Worm (Caenorhabditis elegans): ENCODE measurements around the gene srh-61.

The srh-61 gene

ce11 chrII:12527947-12528346 lies 11.7 kb upstream of the srh-61 start, which contains the start of gene srx-119:
Gene srx-119 (plus strand): TSS chrII:12528247.
- no peak for TF ChIP-seq hlh-4 (tag; optimal IDR thresholded peaks at IDR 0.05)
- no peak for TF ChIP-seq nhr-237 (tag; optimal IDR thresholded peaks at IDR 0.05)
- no peak for TF ChIP-seq aha-1 (tag; optimal IDR thresholded peaks at IDR 0.05)
- TF ChIP-seq lin-13 (GFP tag; optimal IDR thresholded peaks at IDR 0.05), result no peak
- no peak for TF ChIP-seq fkh-10 (GFP tag; optimal IDR thresholded peaks at IDR 0.05)
- TF ChIP-seq lsy-2 (tag; optimal IDR thresholded peaks at IDR 0.05), result no peak
- TF ChIP-seq lin-39 (tag; optimal IDR thresholded peaks at IDR 0.05), result no peak
- TF ChIP-seq efl-3 (GFP tag; optimal IDR thresholded peaks at IDR 0.05), result no peak
- TF ChIP-seq dpl-1 (GFP tag; optimal IDR thresholded peaks at IDR 0.05), result no peak
- no peak for TF ChIP-seq tlp-1 (tag; optimal IDR thresholded peaks at IDR 0.05)
- TF ChIP-seq pqm-1 (tag; optimal IDR thresholded peaks at IDR 0.05), result no peak
- no peak for TF ChIP-seq mep-1 (tag; optimal IDR thresholded peaks at IDR 0.05)

ce11 chrII:12525526-12525925 lies 9.3 kb upstream of the srh-61 start, which contains the start of gene srx-118:
Gene srx-118 (plus strand): TSS chrII:12525826.
- TF ChIP-seq Y116A8C.19 (tag; optimal IDR thresholded peaks at IDR 0.05; ENCODE audit: borderline replicate concordance), result no peak
- TF ChIP-seq zip-4 (GFP tag; optimal IDR thresholded peaks at IDR 0.05), result no peak
- TF ChIP-seq lin-35 (GFP tag; optimal IDR thresholded peaks at IDR 0.05), result no peak
- TF ChIP-seq pag-3 (tag; optimal IDR thresholded peaks at IDR 0.05; ENCODE audit: borderline replicate concordance, insufficient read depth), result no peak
- TF ChIP-seq vab-15 (tag; optimal IDR thresholded peaks at IDR 0.05), result no peak
- no peak for TF ChIP-seq lin-13 (GFP tag; optimal IDR thresholded peaks at IDR 0.05)
- TF ChIP-seq snu-23 (GFP tag; optimal IDR thresholded peaks at IDR 0.05), result no peak
- no peak for TF ChIP-seq unc-86 (tag; optimal IDR thresholded peaks at IDR 0.05)
- TF ChIP-seq swsn-7 (tag; optimal IDR thresholded peaks at IDR 0.05), result no peak
- no peak for TF ChIP-seq ceh-88 (GFP tag; IDR thresholded peaks at IDR 0.05)
- TF ChIP-seq unc-130 (tag; optimal IDR thresholded peaks at IDR 0.05), result no peak
- no peak for TF ChIP-seq nhr-237 (tag; optimal IDR thresholded peaks at IDR 0.05)
- no peak for TF ChIP-seq mdl-1 (tag; optimal IDR thresholded peaks at IDR 0.05)
- no peak for TF ChIP-seq unc-62 (GFP tag; optimal IDR thresholded peaks at IDR 0.05)
- no peak for TF ChIP-seq lir-3 (tag; optimal IDR thresholded peaks at IDR 0.05; ENCODE audit: poor library complexity)
- TF ChIP-seq nhr-84 (tag; optimal IDR thresholded peaks at IDR 0.05), result no peak
- no peak for TF ChIP-seq efl-1 (optimal IDR thresholded peaks at IDR 0.05)
- TF ChIP-seq efl-1 (GFP tag; optimal IDR thresholded peaks at IDR 0.05 in 1 of 2), result no peak
- TF ChIP-seq mef-2 (tag; optimal IDR thresholded peaks at IDR 0.05), result no peak
- TF ChIP-seq nhr-19 (GFP tag; conservative IDR thresholded peaks at IDR 0.05), result no peak

- TF ChIP-seq dsc-1 (tag; optimal IDR thresholded peaks at IDR 0.05) (no peak), ama-1 (optimal IDR thresholded peaks at IDR 0.05) (no peak), ceh-8 (GFP tag; optimal IDR thresholded peaks at IDR 0.05) (no peak), mab-9 (GFP tag; IDR thresholded peaks at IDR 0.05) (no peak), unc-30 (tag; optimal IDR thresholded peaks at IDR 0.05) (no peak), fos-1 (tag; optimal IDR thresholded peaks at IDR 0.05) (no peak), fkh-4 (tag; optimal IDR thresholded peaks at IDR 0.05; ENCODE audit: borderline replicate concordance) (no peak), alr-1 (tag; optimal IDR thresholded peaks at IDR 0.05; ENCODE audit: borderline replicate concordance) (no peak), swsn-7 (tag; optimal IDR thresholded peaks at IDR 0.05) (no peak)
These were observed 3.4 kb upstream of the srh-61 start, which contains the start of gene ceh-99 for ce11 chrII:12519616-12520015. Gene ceh-99 (plus strand): TSS chrII:12519981.

ce11 chrII:12518809-12519344 lies 2.7 kb upstream of the srh-61 start, which contains the start of gene srh-70:
Gene srh-70 (minus strand): TSS chrII:12518859.
- TF ChIP-seq pax-3 (tag; optimal IDR thresholded peaks at IDR 0.05), result no peak
- TF ChIP-seq fkh-8 (tag; optimal IDR thresholded peaks at IDR 0.05), result no peak
- no peak for TF ChIP-seq egl-13 (tag; optimal IDR thresholded peaks at IDR 0.05)
- TF ChIP-seq swsn-7 (tag; optimal IDR thresholded peaks at IDR 0.05), result no peak
- no peak for TF ChIP-seq nhr-85 (tag)
